Fruit fly (Drosophila melanogaster): ENCODE data around the gene RpL9.

Gene RpL9

DNA sequence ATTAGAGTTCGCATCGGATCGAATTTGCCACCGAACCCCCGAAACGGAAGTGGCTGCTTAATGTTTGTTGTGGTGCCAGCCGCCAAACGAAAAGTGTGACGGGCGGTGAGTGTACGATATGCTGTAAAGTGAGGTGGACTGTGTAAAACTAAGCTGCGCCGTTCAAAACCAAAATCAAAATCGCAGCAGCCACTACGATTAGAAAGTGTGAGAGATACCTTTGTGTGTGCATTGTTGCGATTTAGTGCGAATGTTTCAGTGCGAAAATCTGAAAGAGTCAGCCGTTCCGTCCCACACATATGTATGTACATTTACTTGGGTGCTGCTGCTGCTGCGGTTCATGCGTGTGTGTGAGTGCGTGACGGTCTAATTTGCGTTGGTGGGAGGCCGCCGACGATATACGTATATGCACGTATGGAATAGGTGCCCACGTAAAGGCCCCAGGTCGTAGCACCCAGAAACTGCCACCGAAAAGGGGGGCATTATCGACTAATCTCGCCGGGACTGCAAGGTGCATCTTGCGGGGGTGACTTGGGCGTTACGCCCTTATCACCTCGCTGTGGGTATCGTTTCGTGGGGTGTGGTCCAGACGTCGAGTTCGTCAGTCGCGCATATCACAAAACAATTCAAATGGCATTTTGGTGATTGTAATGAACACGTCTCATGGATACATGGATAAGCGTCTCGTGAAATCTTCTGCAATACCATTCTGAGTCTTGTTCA, 27.0 kb downstream of the RpL9 start (continued):
- no peak for TF ChIP-seq CG11695 (GFP tag; IDR thresholded peaks at IDR 0.05)
- no peak for TF ChIP-seq amos (GFP tag; IDR thresholded peaks at IDR 0.05; ENCODE audit: partially characterized antibody)
- no peak for TF ChIP-seq NFAT (GFP tag; IDR thresholded peaks at IDR 0.05)
- TF ChIP-seq HLH54F (GFP tag; optimal IDR thresholded peaks at IDR 0.05) = no peak
- TF ChIP-seq stwl (tag; optimal IDR thresholded peaks at IDR 0.05) = no peak
- no peak for TF ChIP-seq hbn (GFP tag; IDR thresholded peaks at IDR 0.05; ENCODE audit: partially characterized antibody)
- no peak for TF ChIP-seq CG7556 (GFP tag; optimal IDR thresholded peaks at IDR 0.05)
- no peak for TF ChIP-seq CG17361 (GFP tag; IDR thresholded peaks at IDR 0.05)
- no peak for TF ChIP-seq fd102C (GFP tag; optimal IDR thresholded peaks at IDR 0.05)
- no peak for TF ChIP-seq pzg (GFP tag; optimal IDR thresholded peaks at IDR 0.05)
- no peak for TF ChIP-seq dpn (GFP tag; optimal IDR thresholded peaks at IDR 0.05)
- TF ChIP-seq CHES-1-like (GFP tag; optimal IDR thresholded peaks at IDR 0.05) = no peak
- no peak for TF ChIP-seq Optix (GFP tag; IDR thresholded peaks at IDR 0.05)
- no peak for TF ChIP-seq nom (GFP tag; optimal IDR thresholded peaks at IDR 0.05)
- 0 out of 4 replicates have a peak, but pooled peaks have one; percentile 40 for TF ChIP-seq chinmo (GFP tag; IDR thresholded peaks at IDR 0.05; ENCODE audit: partially characterized antibody)
- TF ChIP-seq sna (GFP tag; IDR thresholded peaks at IDR 0.05; ENCODE audit: partially characterized antibody) = no peak
- TF ChIP-seq Sox102F (GFP tag; optimal IDR thresholded peaks at IDR 0.05) = no peak
- no peak for TF ChIP-seq ap (GFP tag; IDR thresholded peaks at IDR 0.05)
- no peak for TF ChIP-seq CG13424 (tag; optimal IDR thresholded peaks at IDR 0.05)
- no peak for TF ChIP-seq corto (GFP tag; optimal IDR thresholded peaks at IDR 0.05)
- no peak for TF ChIP-seq CG4360 (GFP tag; IDR thresholded peaks at IDR 0.05)
- TF ChIP-seq ssp (GFP tag; IDR thresholded peaks at IDR 0.05) = no peak
- no peak for TF ChIP-seq H15 (GFP tag; IDR thresholded peaks at IDR 0.05)
- TF ChIP-seq abd-A (tag; optimal IDR thresholded peaks at IDR 0.05) = no peak
- TF ChIP-seq B-H1 (GFP tag; IDR thresholded peaks at IDR 0.05) = no peak
- no peak for TF ChIP-seq kah (GFP tag; optimal IDR thresholded peaks at IDR 0.05)
- no peak for TF ChIP-seq CG8944 (GFP tag; optimal IDR thresholded peaks at IDR 0.05)
- TF ChIP-seq CG8290 (GFP tag; optimal IDR thresholded peaks at IDR 0.05) = no peak
- no peak for TF ChIP-seq CG8290 (tag; optimal IDR thresholded peaks at IDR 0.05)
- no peak for TF ChIP-seq Doc2 (GFP tag; IDR thresholded peaks at IDR 0.05)
- no peak for TF ChIP-seq CG2875 (GFP tag; optimal IDR thresholded peaks at IDR 0.05)
- no peak for TF ChIP-seq Six4 (GFP tag; optimal IDR thresholded peaks at IDR 0.05)
- no peak for TF ChIP-seq peb (GFP tag; IDR thresholded peaks at IDR 0.05)
- no peak for TF ChIP-seq CG14050 (GFP tag; IDR thresholded peaks at IDR 0.05)
- no peak for TF ChIP-seq dan (GFP tag; IDR thresholded peaks at IDR 0.05)
- TF ChIP-seq CG3281 (GFP tag; optimal IDR thresholded peaks at IDR 0.05) = no peak
- no peak for TF ChIP-seq TFAM (GFP tag; optimal IDR thresholded peaks at IDR 0.05)
- TF ChIP-seq jigr1 (GFP tag; IDR thresholded peaks at IDR 0.05) = no peak
- no peak for TF ChIP-seq CG5245 (GFP tag; optimal IDR thresholded peaks at IDR 0.05)
- TF ChIP-seq tup (GFP tag; optimal IDR thresholded peaks at IDR 0.05) = no peak
- no peak for TF ChIP-seq ro (GFP tag; IDR thresholded peaks at IDR 0.05)
- TF ChIP-seq pros (GFP tag; optimal IDR thresholded peaks at IDR 0.05) = no peak
- TF ChIP-seq eyg (GFP tag; optimal IDR thresholded peaks at IDR 0.05) = no peak
- TF ChIP-seq CG34224 (GFP tag; IDR thresholded peaks at IDR 0.05; ENCODE audit: partially characterized antibody) = 0 out of 3 replicates have a peak, but pooled peaks have one; percentile 10
- no peak for TF ChIP-seq CG1603 (tag; optimal IDR thresholded peaks at IDR 0.05)
- no peak for TF ChIP-seq Meics (GFP tag; optimal IDR thresholded peaks at IDR 0.05)
- TF ChIP-seq Dll (GFP tag; IDR thresholded peaks at IDR 0.05; ENCODE audit: partially characterized antibody) = peak; percentile 51; the same call in 2 of the 4 replicates
- TF ChIP-seq HLH4C (GFP tag; IDR thresholded peaks at IDR 0.05; ENCODE audit: partially characterized antibody) = 0 out of 3 replicates have a peak, but pooled peaks have one; percentile 30
- TF ChIP-seq Eip74EF (GFP tag; optimal IDR thresholded peaks at IDR 0.05) = no peak

Data from whole organism, embryonic.